Fruit fly (Drosophila melanogaster) whole organism, embryonic: Measurements from ENCODE around the gene Hsp70Ab.

Experiments
- B-H2 ChIP-seq: fragments of 200-800 bp; sonication (Bioruptor generic); optimal IDR thresholded peaks from 2 replicates; lab custom pipeline; 2018; ENCODE audit warnings: missing biosample characterization, mild to moderate bottlenecking, missing genetic modification characterization
- CG11695 ChIP-seq: fragments of 200-800 bp; sonication (Bioruptor generic); IDR thresholded peaks from 3 replicates; pipeline ENCODE4 v1.3.6; 2022; ENCODE audit warnings: missing biosample characterization, missing genetic modification characterization
- CG12104 ChIP-seq: fragments of 200-800 bp; sonication (Bioruptor generic); optimal IDR thresholded peaks from 3 replicates; lab custom pipeline; 2016; ENCODE audit warnings: missing biosample characterization, missing genetic modification characterization
- CG12299 ChIP-seq: fragments of 200-800 bp; sonication (Bioruptor generic); optimal IDR thresholded peaks from 2 replicates; lab custom pipeline; 2018; ENCODE audit warnings: missing biosample characterization, mild to moderate bottlenecking, missing genetic modification characterization
- CG13894 ChIP-seq: fragments of 200-800 bp; sonication (Bioruptor generic); optimal IDR thresholded peaks from 3 replicates; lab custom pipeline; 2018; ENCODE audit warnings: missing biosample characterization, mild to moderate bottlenecking, missing genetic modification characterization, moderate library complexity
- CG14965 ChIP-seq: fragments of 200-800 bp; sonication (Bioruptor generic); optimal IDR thresholded peaks from 2 replicates; lab custom pipeline; 2016; ENCODE audit warnings: missing biosample characterization, missing genetic modification characterization, borderline replicate concordance
- CG1529 ChIP-seq: fragments of 200-800 bp; sonication (Bioruptor generic); optimal IDR thresholded peaks from 3 replicates; lab custom pipeline; 2018; ENCODE audit warnings: missing biosample characterization, missing genetic modification characterization
- CG16813 ChIP-seq: fragments of 200-800 bp; sonication (Bioruptor generic); IDR thresholded peaks from 3 replicates; pipeline ENCODE4 v1.3.6; 2022; ENCODE audit warnings: missing biosample characterization, missing genetic modification characterization; ENCODE audit not compliant: partially characterized antibody
- CG18476 ChIP-seq: fragments of 200-800 bp; sonication (Bioruptor generic); optimal IDR thresholded peaks from 2 replicates; lab custom pipeline; 2016; ENCODE audit warnings: missing biosample characterization, mild to moderate bottlenecking, missing genetic modification characterization
- CG2678 ChIP-seq: fragments of 200-800 bp; sonication (Bioruptor generic); optimal IDR thresholded peaks from 3 replicates; lab custom pipeline; 2019; ENCODE audit warnings: missing biosample characterization, mild to moderate bottlenecking, missing genetic modification characterization, moderate library complexity
- CG30020 ChIP-seq: fragments of 200-800 bp; optimal IDR thresholded peaks from 2 replicates; lab custom pipeline; 2019; ENCODE audit warnings: missing biosample characterization, mild to moderate bottlenecking, missing genetic modification characterization, moderate library complexity
- CG8290 ChIP-seq, 3 experiments: fragments of 200-800 bp; sonication (Bioruptor generic); optimal IDR thresholded peaks; 2 replicates each; lab custom pipeline; 2016 to 2019; ENCODE audit warnings: missing biosample characterization in 3 of 3, missing genetic modification characterization in 3 of 3, mild to moderate bottlenecking in 2 of 3, moderate library complexity in 1 of 3
- Chrac-16 ChIP-seq: fragments of 200-800 bp; sonication (Bioruptor generic); optimal IDR thresholded peaks from 3 replicates; lab custom pipeline; 2016; ENCODE audit warnings: missing biosample characterization, missing genetic modification characterization
- Dp ChIP-seq: fragments of 200-800 bp; sonication (Bioruptor generic); optimal IDR thresholded peaks from 2 replicates; lab custom pipeline; 2018; ENCODE audit warnings: missing biosample characterization, mild to moderate bottlenecking, missing genetic modification characterization, moderate library complexity
- Hey ChIP-seq: fragments of 200-800 bp; sonication (Bioruptor generic); optimal IDR thresholded peaks from 3 replicates; lab custom pipeline; 2018; ENCODE audit warnings: missing biosample characterization, mild to moderate bottlenecking, missing genetic modification characterization
- Hmr ChIP-seq: fragments of 200-800 bp; sonication (Bioruptor generic); optimal IDR thresholded peaks from 3 replicates; lab custom pipeline; 2017; ENCODE audit warnings: mild to moderate bottlenecking, missing biosample characterization, missing genetic modification reagents, missing genetic modification characterization
- Med ChIP-seq: fragments of 200-800 bp; sonication (Bioruptor generic); peaks from one replicate; lab custom pipeline; 2016; ENCODE audit warnings: missing biosample characterization, missing genetic modification characterization, mild to moderate bottlenecking, inconsistent platforms, moderate library complexity
- NC2β ChIP-seq: fragments of 200-800 bp; sonication (Bioruptor generic); optimal IDR thresholded peaks from 2 replicates; lab custom pipeline; 2016; ENCODE audit warnings: missing biosample characterization, missing genetic modification characterization
- Nf-YA ChIP-seq: fragments of 200-800 bp; sonication (Bioruptor generic); IDR thresholded peaks from 2 replicates; pipeline ENCODE4 v1.3.6; 2022; ENCODE audit warnings: missing biosample characterization, missing genetic modification characterization
- Opbp ChIP-seq: fragments of 200-800 bp; sonication (Bioruptor generic); IDR thresholded peaks from 3 replicates; pipeline ENCODE4 v1.3.6; 2022; ENCODE audit warnings: missing biosample characterization, missing genetic modification characterization; ENCODE audit not compliant: partially characterized antibody
- PHDP ChIP-seq: fragments of 200-800 bp; sonication (Bioruptor generic); optimal IDR thresholded peaks from 3 replicates; lab custom pipeline; 2018; ENCODE audit warnings: missing biosample characterization, mild to moderate bottlenecking, missing genetic modification characterization, moderate library complexity
- Six4 ChIP-seq: fragments of 200-800 bp; sonication (Bioruptor generic); optimal IDR thresholded peaks from 2 replicates; lab custom pipeline; 2016; ENCODE audit warnings: missing biosample characterization, missing genetic modification characterization
- Tbp ChIP-seq: fragments of >200 bp; optimal IDR thresholded peaks from 2 replicates; lab custom pipeline; 2018; ENCODE audit warnings: missing biosample characterization, missing genetic modification characterization
- Trl ChIP-seq, 3 experiments: fragments of >200 bp in 2 of 3; fragments of 200-800 bp in 1 of 3; sonication (Bioruptor generic) in 1 of 3; optimal IDR thresholded peaks; 2 replicates in 1 of 3; 3 replicates in 2 of 3; lab custom pipeline; 2016 to 2017; ENCODE audit warnings: missing biosample characterization in 1 of 3, missing genetic modification characterization in 1 of 3
- bigmax ChIP-seq: fragments of 200-800 bp; sonication (Bioruptor generic); optimal IDR thresholded peaks from 2 replicates; lab custom pipeline; 2018; ENCODE audit warnings: missing biosample characterization, mild to moderate bottlenecking, missing genetic modification characterization
- bsh ChIP-seq, 2 experiments: fragments of 200-800 bp; sonication (Bioruptor generic); optimal IDR thresholded peaks; 2 replicates each; lab custom pipeline; 2017 to 2018; ENCODE audit warnings: mild to moderate bottlenecking in 2 of 2, missing biosample characterization in 2 of 2, missing genetic modification characterization in 2 of 2, moderate library complexity in 1 of 2
- cato ChIP-seq: fragments of 200-800 bp; sonication (Bioruptor generic); optimal IDR thresholded peaks from 2 replicates; lab custom pipeline; 2016; ENCODE audit warnings: missing biosample characterization, missing genetic modification characterization, borderline replicate concordance
- chinmo ChIP-seq: fragments of 200-800 bp; sonication (Bioruptor generic); IDR thresholded peaks from 4 replicates; pipeline ENCODE4 v1.3.6; 2022; ENCODE audit warnings: missing biosample characterization, missing genetic modification characterization; ENCODE audit not compliant: partially characterized antibody
- ci ChIP-seq: fragments of 200-800 bp; sonication (Bioruptor generic); IDR thresholded peaks from 3 replicates; pipeline ENCODE4 v1.3.6; 2022; ENCODE audit warnings: missing biosample characterization, missing genetic modification characterization
- cwo ChIP-seq: fragments of 200-800 bp; sonication (Bioruptor generic); optimal IDR thresholded peaks from 3 replicates; lab custom pipeline; 2017; ENCODE audit warnings: missing biosample characterization, missing genetic modification characterization, mild to moderate bottlenecking, moderate library complexity, missing genetic modification reagents
- fd102C ChIP-seq: fragments of 200-800 bp; sonication (Bioruptor generic); optimal IDR thresholded peaks from 2 replicates; lab custom pipeline; 2018; ENCODE audit warnings: missing biosample characterization, mild to moderate bottlenecking, missing genetic modification characterization, moderate library complexity
- gem ChIP-seq: fragments of 200-800 bp; sonication (Bioruptor generic); optimal IDR thresholded peaks from 2 replicates; lab custom pipeline; 2019; ENCODE audit warnings: missing biosample characterization, mild to moderate bottlenecking, missing genetic modification characterization, moderate library complexity
- grau ChIP-seq: fragments of 200-800 bp; optimal IDR thresholded peaks from 3 replicates; lab custom pipeline; 2019; ENCODE audit warnings: missing biosample characterization, mild to moderate bottlenecking, missing genetic modification characterization, moderate library complexity
- grn ChIP-seq: fragments of 200-800 bp; sonication (Bioruptor generic); optimal IDR thresholded peaks from 3 replicates; lab custom pipeline; 2017; ENCODE audit warnings: missing biosample characterization, missing genetic modification characterization
- gt ChIP-seq: fragments of 200-800 bp; sonication (Bioruptor generic); IDR thresholded peaks from 2 replicates; pipeline ENCODE4 v1.3.6; 2022; ENCODE audit warnings: missing biosample characterization, missing genetic modification characterization
- kni ChIP-seq: fragments of 200-800 bp; sonication (Bioruptor generic); optimal IDR thresholded peaks from 3 replicates; lab custom pipeline; 2017; ENCODE audit warnings: mild to moderate bottlenecking, missing biosample characterization, missing genetic modification reagents, missing genetic modification characterization
- lov ChIP-seq, 2 experiments: fragments of 200-800 bp in 1 of 2; fragments of >200 bp in 1 of 2; sonication (Bioruptor generic) in 1 of 2; IDR thresholded peaks in 1 of 2; optimal IDR thresholded peaks in 1 of 2; 2 replicates in 1 of 2; 3 replicates in 1 of 2; pipeline versions ENCODE4 v1.3.6 to Lab custom; 2017 to 2022; ENCODE audit warnings: missing biosample characterization in 1 of 2, missing genetic modification characterization in 1 of 2
- mirr ChIP-seq: fragments of 200-800 bp; sonication (Bioruptor generic); optimal IDR thresholded peaks from 3 replicates; lab custom pipeline; 2018; ENCODE audit warnings: missing biosample characterization, mild to moderate bottlenecking, missing genetic modification characterization
- scrt ChIP-seq: fragments of 200-800 bp; sonication (Bioruptor generic); optimal IDR thresholded peaks from 2 replicates; lab custom pipeline; 2018; ENCODE audit warnings: missing biosample characterization, mild to moderate bottlenecking, missing genetic modification characterization, moderate library complexity
- trem ChIP-seq: fragments of 200-800 bp; optimal IDR thresholded peaks from 3 replicates; lab custom pipeline; 2019; ENCODE audit warnings: missing biosample characterization, mild to moderate bottlenecking, missing genetic modification characterization, moderate library complexity

Hsp70Ab gene

DNA sequence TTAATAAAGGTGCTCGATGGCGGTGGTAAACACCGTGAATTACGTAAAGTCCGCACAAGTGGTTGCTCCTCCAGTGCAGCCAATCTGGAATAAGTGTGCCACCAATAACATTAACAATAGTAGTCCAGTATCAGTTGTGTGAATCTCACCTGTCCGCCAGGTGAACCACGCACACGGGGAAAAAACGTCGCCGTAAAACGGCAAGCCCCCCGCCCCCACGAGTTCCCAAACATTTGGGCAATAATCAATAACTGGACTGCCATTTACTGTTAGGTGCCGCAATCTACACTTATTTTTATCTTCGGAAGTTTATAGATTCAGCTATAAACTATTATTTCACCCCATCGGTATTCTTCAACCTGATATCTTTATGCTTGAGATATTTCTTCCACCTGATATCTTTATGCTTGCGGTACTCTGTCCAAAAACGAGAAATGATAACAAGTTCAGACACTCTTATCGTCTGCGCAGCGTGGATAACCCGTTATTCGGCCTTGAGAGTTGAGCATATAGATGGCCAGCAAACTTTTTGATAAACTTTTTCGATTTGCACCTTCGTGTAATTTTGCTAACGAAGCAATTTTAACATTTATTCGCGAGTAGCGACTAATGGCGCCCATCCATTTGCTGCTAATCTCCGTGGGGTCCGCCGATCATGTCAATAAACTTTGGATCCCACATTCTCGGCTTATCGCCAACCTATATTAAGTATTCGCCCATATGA lies 9.9 kb downstream of the Hsp70Ab start (continued):
- no peak for TF ChIP-seq Dp (GFP tag; lab: Kevin White, UChicago)
- no peak for TF ChIP-seq Tbp (GFP tag; lab: Kevin White, UChicago)
- TF ChIP-seq gt (GFP tag; lab: Robert Waterston, UW) = no peak
- no peak for TF ChIP-seq Opbp
- TF ChIP-seq CG11695 (GFP tag; lab: Robert Waterston, UW) = no peak
- TF ChIP-seq CG1529 (GFP tag; lab: Kevin White, UChicago) = peak; percentile 90
- TF ChIP-seq chinmo (GFP tag; lab: Robert Waterston, UW) = 0 out of 4 replicates have a peak, but pooled peaks have one; percentile 15
- TF ChIP-seq kni (GFP tag; lab: Kevin White, UChicago) = peak; percentile 1
- no peak for TF ChIP-seq bsh (GFP tag; optimal IDR thresholded peaks at IDR 0.05; lab: Kevin White, UChicago)
- TF ChIP-seq grn (GFP tag; lab: Kevin White, UChicago) = peak; percentile 66
- TF ChIP-seq CG8290 (GFP tag; optimal IDR thresholded peaks at IDR 0.05; lab: Kevin White, UChicago) = no peak
- TF ChIP-seq CG8290 (tag; optimal IDR thresholded peaks at IDR 0.05; lab: Kevin White, UChicago) = peak in 1 of 2 experiments; percentile 31
- TF ChIP-seq mirr (GFP tag; lab: Kevin White, UChicago) = peak; percentile 91
- peak; percentile 52 for TF ChIP-seq CG13894 (tag; lab: Kevin White, UChicago)
- peak in 1 of 2 experiments; percentile 26 for TF ChIP-seq Trl (optimal IDR thresholded peaks at IDR 0.05; lab: Kevin White, UChicago)
- no peak for TF ChIP-seq Trl (GFP tag; optimal IDR thresholded peaks at IDR 0.05; lab: Kevin White, UChicago)
- peak; percentile 0 for TF ChIP-seq Hmr (GFP tag; lab: Kevin White, UChicago)
- no peak for TF ChIP-seq bigmax (GFP tag; lab: Kevin White, UChicago)
- TF ChIP-seq CG16813 (GFP tag; lab: Robert Waterston, UW) = no peak
- TF ChIP-seq grau (tag; lab: Kevin White, UChicago) = no peak
- TF ChIP-seq CG18476 (GFP tag; lab: Kevin White, UChicago) = no peak
- no peak for TF ChIP-seq lov (optimal IDR thresholded peaks at IDR 0.05; lab: Kevin White, UChicago)
- no peak for TF ChIP-seq lov (GFP tag; IDR thresholded peaks at IDR 0.05; lab: Robert Waterston, UW)
- TF ChIP-seq CG30020 (tag; lab: Kevin White, UChicago) = no peak
- TF ChIP-seq fd102C (GFP tag; lab: Kevin White, UChicago) = no peak
- TF ChIP-seq ci = 0 out of 3 replicates have a peak, but pooled peaks have one; percentile 6
- TF ChIP-seq Six4 (GFP tag; lab: Kevin White, UChicago) = no peak
- TF ChIP-seq Med (GFP tag; lab: Kevin White, UChicago) = peak; percentile 71
- TF ChIP-seq cato = no peak
- TF ChIP-seq cwo (GFP tag; lab: Kevin White, UChicago) = peak; percentile 69
- TF ChIP-seq CG14965 (GFP tag; lab: Kevin White, UChicago) = no peak
- peak; percentile 60 for TF ChIP-seq Hey
- peak; percentile 13 for TF ChIP-seq CG2678 (tag; lab: Kevin White, UChicago)
- no peak for TF ChIP-seq CG12299 (tag; lab: Kevin White, UChicago)
- TF ChIP-seq Nf-YA = no peak
- no peak for TF ChIP-seq CG12104 (GFP tag; lab: Kevin White, UChicago)
- no peak for TF ChIP-seq gem (tag; lab: Kevin White, UChicago)
- no peak for TF ChIP-seq trem
- TF ChIP-seq NC2β (GFP tag; lab: Kevin White, UChicago) = no peak
- TF ChIP-seq Chrac-16 (GFP tag; lab: Kevin White, UChicago) = no peak
- TF ChIP-seq scrt (GFP tag; lab: Kevin White, UChicago) = no peak
- peak; percentile 67 for TF ChIP-seq B-H2 (GFP tag; lab: Kevin White, UChicago)
- peak; percentile 24 for TF ChIP-seq PHDP (tag; lab: Kevin White, UChicago)
